Worm (Caenorhabditis elegans) whole organism, young adult: ENCODE data around the gene K07E3.4.

Source experiments
- F39B2.1 ChIP-seq: fragments of 200-800 bp; sonication (Bioruptor generic); IDR thresholded peaks from 2 replicates; pipeline ENCODE4 v1.3.6; 2022; ENCODE audit warnings: missing genetic modification reagents, missing genetic modification characterization, missing compliant biosample characterization
- K11D2.4 ChIP-seq: fragments of 200-800 bp; sonication (Bioruptor generic); IDR thresholded peaks from 2 replicates; pipeline ENCODE4 v1.3.6; 2022; ENCODE audit warnings: missing genetic modification reagents, missing genetic modification characterization, missing compliant biosample characterization
- ama-1 ChIP-seq, 3 experiments: fragments of 150-350 bp in 1 of 3; sonication (generic microtip) in 2 of 3; optimal IDR thresholded peaks; 2 replicates each; lab custom pipeline; 2014 to 2018; ENCODE audit warnings: missing biosample characterization in 2 of 3, missing genetic modification characterization in 2 of 3, missing genetic modification reagents in 2 of 3
- aptf-2 ChIP-seq: fragments of 200-800 bp; sonication (Bioruptor generic); conservative IDR thresholded peaks from 2 replicates; pipeline ENCODE4 v1.3.6; 2022; ENCODE audit warnings: missing genetic modification reagents, missing genetic modification characterization, missing compliant biosample characterization
- egrh-3 ChIP-seq: fragments of 200-800 bp; sonication (Bioruptor generic); IDR thresholded peaks from 2 replicates; pipeline ENCODE4 v1.3.6; 2022; ENCODE audit warnings: missing genetic modification reagents, missing genetic modification characterization, missing compliant biosample characterization
- snpc-4 ChIP-seq, 5 experiments: fragments of 150-350 bp in 1 of 5; sonication (generic microtip) in 4 of 5; optimal IDR thresholded peaks; 2 replicates each; lab custom pipeline; 2014 to 2018; ENCODE audit warnings: missing genetic modification characterization in 5 of 5, missing biosample characterization in 3 of 5, antibody characterized with exemption in 2 of 5, mild to moderate bottlenecking in 2 of 5, missing compliant biosample characterization in 2 of 5, missing genotype in 2 of 5, moderate library complexity in 2 of 5, missing genetic modification reagents in 1 of 5

DNA sequence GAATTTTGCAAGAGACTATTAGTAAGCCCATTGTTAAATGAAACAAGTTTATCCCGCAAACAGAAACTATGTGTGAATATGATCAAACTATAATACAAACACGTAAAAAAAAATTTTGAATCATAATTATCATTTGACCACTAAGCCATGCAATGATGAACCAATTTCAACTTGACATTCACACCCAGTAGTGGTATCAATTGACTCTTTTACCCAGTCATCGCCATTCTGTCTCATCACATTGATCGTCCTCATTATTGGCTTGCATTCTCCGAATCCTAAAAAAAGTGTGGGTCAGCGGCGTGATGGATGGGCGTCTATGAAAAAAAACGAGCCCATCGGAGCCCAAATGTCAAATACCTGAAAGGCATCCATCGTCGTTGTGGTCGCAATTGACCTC is 36.5 kb upstream of the K07E3.4 start:
- TF ChIP-seq snpc-4 (GFP tag; optimal IDR thresholded peaks at IDR 0.05; lab: Kevin White, UChicago) (no peak), snpc-4 (tag; optimal IDR thresholded peaks at IDR 0.05; lab: Kevin White, UChicago) (no peak), ama-1 (optimal IDR thresholded peaks at IDR 0.05; lab: Kevin White, UChicago) (no peak), ama-1 (GFP tag; optimal IDR thresholded peaks at IDR 0.05; lab: Kevin White, UChicago) (no peak), egrh-3 (no peak), F39B2.1 (GFP tag; lab: Robert Waterston, UW) (no peak), aptf-2 (GFP tag; lab: Robert Waterston, UW) (no peak), K11D2.4 (GFP tag; lab: Robert Waterston, UW) (no peak)
